Fruit fly (Drosophila melanogaster) whole organism, embryonic: ENCODE results near the gene eIF2alpha.
A peak's percentile ranks its signal among the peaks of the same experiment; 100 is the strongest.

Experiments
- CG10366 ChIP-seq: fragments of 200-800 bp; sonication (Bioruptor generic); IDR thresholded peaks from 2 replicates; pipeline ENCODE4 v1.3.6; 2022; ENCODE audit warnings: missing biosample characterization, missing genetic modification characterization
- CG10959 ChIP-seq: fragments of 200-800 bp; sonication (Bioruptor generic); IDR thresholded peaks from 2 replicates; pipeline ENCODE4 v1.3.6; 2022; ENCODE audit warnings: missing biosample characterization, missing genetic modification characterization
- CG10979 ChIP-seq: fragments of 200-800 bp; sonication (Bioruptor generic); optimal IDR thresholded peaks from 2 replicates; lab custom pipeline; 2018; ENCODE audit warnings: missing biosample characterization, mild to moderate bottlenecking, missing genetic modification characterization, moderate library complexity
- CG12391 ChIP-seq: fragments of 200-800 bp; sonication (Bioruptor generic); optimal IDR thresholded peaks from 3 replicates; lab custom pipeline; 2018; ENCODE audit warnings: missing biosample characterization, mild to moderate bottlenecking, missing genetic modification characterization, moderate library complexity
- CG12659 ChIP-seq: fragments of 200-800 bp; sonication (Bioruptor generic); optimal IDR thresholded peaks from 3 replicates; lab custom pipeline; 2017; ENCODE audit warnings: mild to moderate bottlenecking, missing biosample characterization, missing genetic modification reagents, missing genetic modification characterization
- CG13624 ChIP-seq: fragments of 200-800 bp; sonication (Bioruptor generic); optimal IDR thresholded peaks from 2 replicates; lab custom pipeline; 2016; ENCODE audit warnings: missing biosample characterization, missing genetic modification characterization
- CG14860 ChIP-seq: fragments of 200-800 bp; sonication (Bioruptor generic); IDR thresholded peaks from 3 replicates; pipeline ENCODE4 v1.3.6; 2022; ENCODE audit warnings: missing biosample characterization, missing genetic modification characterization; ENCODE audit not compliant: partially characterized antibody
- CG1602 ChIP-seq: fragments of 200-800 bp; sonication (Bioruptor generic); optimal IDR thresholded peaks from 3 replicates; lab custom pipeline; 2016; ENCODE audit warnings: missing biosample characterization, missing genetic modification characterization
- CG1647 ChIP-seq: fragments of 200-800 bp; sonication (Bioruptor generic); optimal IDR thresholded peaks from 3 replicates; lab custom pipeline; 2016; ENCODE audit warnings: missing biosample characterization, missing genetic modification characterization
- CG16813 ChIP-seq: fragments of 200-800 bp; sonication (Bioruptor generic); IDR thresholded peaks from 3 replicates; pipeline ENCODE4 v1.3.6; 2022; ENCODE audit warnings: missing biosample characterization, missing genetic modification characterization; ENCODE audit not compliant: partially characterized antibody
- CG17829 ChIP-seq: fragments of 200-800 bp; optimal IDR thresholded peaks from 2 replicates; lab custom pipeline; 2019; ENCODE audit warnings: missing biosample characterization, mild to moderate bottlenecking, missing genetic modification characterization, moderate library complexity
- CG3281 ChIP-seq: fragments of 200-800 bp; sonication (Bioruptor generic); optimal IDR thresholded peaks from 3 replicates; lab custom pipeline; 2017; ENCODE audit warnings: missing biosample characterization, mild to moderate bottlenecking, missing genetic modification characterization
- CG34376 ChIP-seq: fragments of 200-800 bp; sonication (Bioruptor generic); optimal IDR thresholded peaks from 2 replicates; lab custom pipeline; 2018; ENCODE audit warnings: missing biosample characterization, mild to moderate bottlenecking, missing genetic modification characterization
- CG42726 ChIP-seq: fragments of 200-800 bp; sonication (Bioruptor generic); IDR thresholded peaks from 2 replicates; pipeline ENCODE4 v1.3.6; 2022; ENCODE audit warnings: missing biosample characterization, missing genetic modification characterization; ENCODE audit not compliant: partially characterized antibody
- CG7357 ChIP-seq: fragments of 200-800 bp; sonication (Bioruptor generic); IDR thresholded peaks from 3 replicates; pipeline ENCODE4 v1.3.6; 2022; ENCODE audit warnings: missing biosample characterization, missing genetic modification characterization
- CG9609 ChIP-seq: fragments of 200-800 bp; sonication (Bioruptor generic); optimal IDR thresholded peaks from 3 replicates; lab custom pipeline; 2016; ENCODE audit warnings: missing biosample characterization, missing genetic modification characterization
- CG9727 ChIP-seq: fragments of 200-800 bp; sonication (Bioruptor generic); optimal IDR thresholded peaks from 3 replicates; lab custom pipeline; 2017; ENCODE audit warnings: missing biosample characterization, mild to moderate bottlenecking, missing genetic modification characterization
- Dfd ChIP-seq, 2 experiments: fragments of >200 bp; optimal IDR thresholded peaks; 2 replicates each; lab custom pipeline; 2017; ENCODE audit warnings: missing biosample characterization in 2 of 2, missing genetic modification characterization in 2 of 2
- Fer1 ChIP-seq: fragments of 200-800 bp; sonication (Bioruptor generic); optimal IDR thresholded peaks from 2 replicates; lab custom pipeline; 2017; ENCODE audit warnings: missing biosample characterization, mild to moderate bottlenecking, missing genetic modification characterization
- Med ChIP-seq: fragments of 200-800 bp; sonication (Bioruptor generic); peaks from one replicate; lab custom pipeline; 2016; ENCODE audit warnings: missing biosample characterization, missing genetic modification characterization, mild to moderate bottlenecking, inconsistent platforms, moderate library complexity
- Nf-YB ChIP-seq: fragments of 200-800 bp; sonication (Bioruptor generic); optimal IDR thresholded peaks from 3 replicates; lab custom pipeline; 2019; ENCODE audit warnings: missing biosample characterization, mild to moderate bottlenecking, missing genetic modification characterization, moderate library complexity
- Optix ChIP-seq: fragments of 200-800 bp; sonication (Bioruptor generic); IDR thresholded peaks from 3 replicates; pipeline ENCODE4 v1.3.6; 2022; ENCODE audit warnings: missing biosample characterization, missing genetic modification characterization
- PHDP ChIP-seq: fragments of 200-800 bp; sonication (Bioruptor generic); optimal IDR thresholded peaks from 3 replicates; lab custom pipeline; 2018; ENCODE audit warnings: missing biosample characterization, mild to moderate bottlenecking, missing genetic modification characterization, moderate library complexity
- Sox100B ChIP-seq: fragments of 200-800 bp; sonication (Bioruptor generic); optimal IDR thresholded peaks from 3 replicates; lab custom pipeline; 2018; ENCODE audit warnings: missing biosample characterization, mild to moderate bottlenecking, missing genetic modification characterization
- Sry-β ChIP-seq: fragments of 200-800 bp; sonication (Bioruptor generic); optimal IDR thresholded peaks from 2 replicates; lab custom pipeline; 2018; ENCODE audit warnings: missing biosample characterization, mild to moderate bottlenecking, missing genetic modification characterization, moderate library complexity
- Ssrp ChIP-seq: fragments of 200-800 bp; sonication (Bioruptor generic); optimal IDR thresholded peaks from 2 replicates; lab custom pipeline; 2018; ENCODE audit warnings: missing biosample characterization, mild to moderate bottlenecking, missing genetic modification characterization, moderate library complexity
- TFAM ChIP-seq: fragments of 200-800 bp; sonication (Bioruptor generic); optimal IDR thresholded peaks from 2 replicates; lab custom pipeline; 2017; ENCODE audit warnings: missing biosample characterization, missing genetic modification characterization, inconsistent platforms
- Taf1 ChIP-seq: fragments of 200-800 bp; sonication (Bioruptor generic); IDR thresholded peaks from 2 replicates; pipeline ENCODE4 v1.3.6; 2022; ENCODE audit warnings: missing biosample characterization, missing genetic modification characterization
- Xrp1 ChIP-seq: fragments of 200-800 bp; sonication (Bioruptor generic); IDR thresholded peaks from 2 replicates; pipeline ENCODE4 v1.3.6; 2022; ENCODE audit warnings: missing biosample characterization, missing genetic modification characterization
- ab ChIP-seq: fragments of 200-800 bp; sonication (Bioruptor generic); optimal IDR thresholded peaks from 2 replicates; lab custom pipeline; 2016; ENCODE audit warnings: missing biosample characterization, missing genetic modification characterization
- ac ChIP-seq: fragments of 200-800 bp; sonication (Bioruptor generic); optimal IDR thresholded peaks from 3 replicates; lab custom pipeline; 2017; ENCODE audit warnings: missing biosample characterization, mild to moderate bottlenecking, missing genetic modification characterization
- ato ChIP-seq: fragments of 200-800 bp; sonication (Bioruptor generic); IDR thresholded peaks from 2 replicates; pipeline ENCODE4 v1.3.6; 2022; ENCODE audit warnings: missing biosample characterization, missing genetic modification characterization; ENCODE audit not compliant: partially characterized antibody
- dati ChIP-seq: fragments of 200-800 bp; sonication (Bioruptor generic); IDR thresholded peaks from 2 replicates; pipeline ENCODE4 v1.3.6; 2022; ENCODE audit warnings: missing biosample characterization, missing genetic modification characterization
- dmrt11E ChIP-seq: fragments of 200-800 bp; sonication (Bioruptor generic); optimal IDR thresholded peaks from 3 replicates; lab custom pipeline; 2018; ENCODE audit warnings: missing biosample characterization, mild to moderate bottlenecking, missing genetic modification characterization, moderate library complexity
- dysf ChIP-seq: fragments of 200-800 bp; sonication (Bioruptor generic); IDR thresholded peaks from 3 replicates; pipeline ENCODE4 v1.3.6; 2022; ENCODE audit warnings: missing biosample characterization, missing genetic modification characterization
- emc ChIP-seq: fragments of 200-800 bp; sonication (Bioruptor generic); optimal IDR thresholded peaks from 2 replicates; lab custom pipeline; 2016; ENCODE audit warnings: missing biosample characterization, missing genetic modification characterization
- esg ChIP-seq: fragments of 200-800 bp; sonication (Bioruptor generic); conservative IDR thresholded peaks from 2 replicates; pipeline ENCODE4 v1.3.6; 2022; ENCODE audit warnings: missing biosample characterization, missing genetic modification characterization
- ewg ChIP-seq: fragments of 200-800 bp; sonication (Bioruptor generic); optimal IDR thresholded peaks from 3 replicates; lab custom pipeline; 2017; ENCODE audit warnings: mild to moderate bottlenecking, missing biosample characterization, missing genetic modification reagents, missing genetic modification characterization
- gfzf ChIP-seq: fragments of 200-800 bp; sonication (Bioruptor generic); optimal IDR thresholded peaks from 2 replicates; lab custom pipeline; 2016; ENCODE audit warnings: missing biosample characterization, mild to moderate bottlenecking, missing genetic modification characterization, moderate library complexity
- ind ChIP-seq: fragments of 200-800 bp; sonication (Bioruptor generic); optimal IDR thresholded peaks from 3 replicates; lab custom pipeline; 2016; ENCODE audit warnings: missing biosample characterization, missing genetic modification characterization
- onecut ChIP-seq: fragments of 200-800 bp; sonication (Bioruptor generic); IDR thresholded peaks from 2 replicates; pipeline ENCODE4 v1.3.6; 2022; ENCODE audit warnings: missing biosample characterization, missing genetic modification characterization
- pnt ChIP-seq: fragments of 200-800 bp; sonication (Bioruptor generic); optimal IDR thresholded peaks from 3 replicates; lab custom pipeline; 2016; ENCODE audit warnings: missing biosample characterization, missing genetic modification characterization
- psq ChIP-seq: fragments of 200-800 bp; sonication (Bioruptor generic); optimal IDR thresholded peaks from 2 replicates; lab custom pipeline; 2017; ENCODE audit warnings: missing biosample characterization, missing genetic modification characterization
- pum ChIP-seq: fragments of 200-800 bp; sonication (Bioruptor generic); optimal IDR thresholded peaks from 2 replicates; lab custom pipeline; 2016; ENCODE audit warnings: missing biosample characterization, missing genetic modification characterization
- ranshi ChIP-seq: fragments of 200-800 bp; sonication (Bioruptor generic); IDR thresholded peaks from 2 replicates; pipeline ENCODE4 v1.3.6; 2022; ENCODE audit warnings: missing biosample characterization, missing genetic modification characterization
- salm ChIP-seq: fragments of 200-800 bp; sonication (Bioruptor generic); optimal IDR thresholded peaks from 2 replicates; lab custom pipeline; 2018; ENCODE audit warnings: missing biosample characterization, mild to moderate bottlenecking, missing genetic modification characterization
- stwl ChIP-seq: fragments of 200-800 bp; sonication (Bioruptor generic); optimal IDR thresholded peaks from 3 replicates; lab custom pipeline; 2018; ENCODE audit warnings: missing biosample characterization, mild to moderate bottlenecking, missing genetic modification characterization, moderate library complexity
- usp ChIP-seq: fragments of >200 bp; optimal IDR thresholded peaks from 2 replicates; lab custom pipeline; 2017; ENCODE audit warnings: missing biosample characterization, missing genetic modification characterization
- vvl ChIP-seq: fragments of 200-800 bp; sonication (Bioruptor generic); IDR thresholded peaks from 2 replicates; pipeline ENCODE4 v1.3.6; 2022; ENCODE audit warnings: missing biosample characterization, missing genetic modification characterization
- zf30C ChIP-seq: fragments of 200-800 bp; sonication (Bioruptor generic); optimal IDR thresholded peaks from 3 replicates; lab custom pipeline; 2018; ENCODE audit warnings: missing biosample characterization, mild to moderate bottlenecking, missing genetic modification characterization

The eIF2alpha gene

dm6 chrX:16427786-16428400 is 18.9 kb downstream of the eIF2alpha start (continued):
- no peak for TF ChIP-seq usp
- TF ChIP-seq Xrp1 = 0 out of 2 replicates have a peak, but pooled peaks have one; percentile 10
- no peak for TF ChIP-seq CG3281 (GFP tag; lab: Kevin White, UChicago)
- no peak for TF ChIP-seq Nf-YB (GFP tag; lab: Kevin White, UChicago)
- TF ChIP-seq CG10959 (GFP tag; lab: Robert Waterston, UW) = no peak
- peak; percentile 1 for TF ChIP-seq CG12659 (GFP tag; lab: Kevin White, UChicago)
- no peak for TF ChIP-seq emc (GFP tag; lab: Kevin White, UChicago)
- peak; percentile 51 for TF ChIP-seq CG12391 (tag; lab: Kevin White, UChicago)
- peak; percentile 38 for TF ChIP-seq CG9727 (GFP tag; lab: Kevin White, UChicago)
- TF ChIP-seq ab (GFP tag; lab: Kevin White, UChicago) = no peak
- TF ChIP-seq psq (GFP tag; lab: Kevin White, UChicago) = peak; percentile 40
- TF ChIP-seq esg (GFP tag; lab: Robert Waterston, UW) = no peak
- no peak for TF ChIP-seq CG13624 (GFP tag; lab: Kevin White, UChicago)
- no peak for TF ChIP-seq zf30C (GFP tag; lab: Kevin White, UChicago)
- TF ChIP-seq onecut (GFP tag; lab: Robert Waterston, UW) = no peak
- peak; percentile 2 for TF ChIP-seq CG34376 (GFP tag; lab: Kevin White, UChicago)
- TF ChIP-seq ranshi = no peak
- peak; percentile 14 for TF ChIP-seq Fer1 (GFP tag; lab: Kevin White, UChicago)
- 0 out of 2 replicates have a peak, but pooled peaks have one; percentile 14 for TF ChIP-seq vvl (GFP tag; lab: Robert Waterston, UW)
- no peak for TF ChIP-seq ind (GFP tag; lab: Kevin White, UChicago)
- TF ChIP-seq CG17829 (tag; lab: Kevin White, UChicago) = peak; percentile 34
- no peak for TF ChIP-seq CG1647 (GFP tag; lab: Kevin White, UChicago)
- TF ChIP-seq Med (GFP tag; lab: Kevin White, UChicago) = peak; percentile 35
- TF ChIP-seq Sry-β (GFP tag; lab: Kevin White, UChicago) = peak; percentile 93
- TF ChIP-seq CG10366 = no peak
- no peak for TF ChIP-seq ac (GFP tag; lab: Kevin White, UChicago)
- TF ChIP-seq CG16813 (GFP tag; lab: Robert Waterston, UW) = no peak
- TF ChIP-seq salm (tag; lab: Kevin White, UChicago) = no peak
- peak; percentile 37 for TF ChIP-seq dmrt11E (tag; lab: Kevin White, UChicago)
- no peak for TF ChIP-seq ato (GFP tag; lab: Robert Waterston, UW)
- peak; percentile 14 for TF ChIP-seq CG10979 (tag; lab: Kevin White, UChicago)
- TF ChIP-seq CG14860 (GFP tag; lab: Robert Waterston, UW) = no peak
- TF ChIP-seq Taf1 = no peak
- TF ChIP-seq Dfd (GFP tag; optimal IDR thresholded peaks at IDR 0.05; lab: Kevin White, UChicago) = no peak
- TF ChIP-seq CG7357 = 0 out of 3 replicates have a peak, but pooled peaks have one; percentile 7
- no peak for TF ChIP-seq TFAM
- no peak for TF ChIP-seq Optix (GFP tag; lab: Robert Waterston, UW)
- TF ChIP-seq CG9609 = no peak
- TF ChIP-seq Sox100B (GFP tag; lab: Kevin White, UChicago) = no peak
- TF ChIP-seq gfzf (GFP tag; lab: Kevin White, UChicago) = no peak
- no peak for TF ChIP-seq pum (GFP tag; lab: Kevin White, UChicago)
- TF ChIP-seq dysf (GFP tag; lab: Robert Waterston, UW) = 0 out of 3 replicates have a peak, but pooled peaks have one; percentile 15
- TF ChIP-seq ewg (GFP tag; lab: Kevin White, UChicago) = no peak
- no peak for TF ChIP-seq dati
- no peak for TF ChIP-seq CG42726 (GFP tag; lab: Robert Waterston, UW)
- peak; percentile 11 for TF ChIP-seq Ssrp
- no peak for TF ChIP-seq stwl (tag; lab: Kevin White, UChicago)
- TF ChIP-seq pnt (GFP tag; lab: Kevin White, UChicago) = no peak
- no peak for TF ChIP-seq CG1602
- no peak for TF ChIP-seq PHDP
